Fruit fly (Drosophila melanogaster) whole organism, pupa: Measurements from ENCODE around the gene Inx2.

ENCODE experiments used
- CG10348 ChIP-seq: fragments of 200-800 bp; sonication (Bioruptor generic); IDR thresholded peaks from 2 replicates; pipeline ENCODE4 v1.3.6; 2022; ENCODE audit warnings: missing biosample characterization, missing genetic modification characterization
- CG12605 ChIP-seq: fragments of 200-800 bp; sonication (Bioruptor generic); IDR thresholded peaks from 2 replicates; pipeline ENCODE4 v1.3.6; 2022; ENCODE audit warnings: missing biosample characterization, missing genetic modification characterization
- CG13204 ChIP-seq: fragments of 200-800 bp; sonication (Bioruptor generic); optimal IDR thresholded peaks from 2 replicates; lab custom pipeline; 2018; ENCODE audit warnings: missing biosample characterization, mild to moderate bottlenecking, missing genetic modification characterization, moderate library complexity
- CG14655 ChIP-seq: fragments of 200-800 bp; sonication (Bioruptor generic); optimal IDR thresholded peaks from 3 replicates; lab custom pipeline; 2017; ENCODE audit warnings: mild to moderate bottlenecking, missing biosample characterization, missing genetic modification reagents, missing genetic modification characterization
- CG17806 ChIP-seq: fragments of 200-800 bp; sonication (Bioruptor generic); optimal IDR thresholded peaks from 2 replicates; lab custom pipeline; 2018; ENCODE audit warnings: missing biosample characterization, mild to moderate bottlenecking, missing genetic modification characterization, moderate library complexity
- CG4496 ChIP-seq: fragments of 200-800 bp; sonication (Bioruptor generic); IDR thresholded peaks from 3 replicates; pipeline ENCODE4 v1.3.6; 2022; ENCODE audit warnings: missing biosample characterization, missing genetic modification characterization
- CG8159 ChIP-seq: fragments of 200-800 bp; sonication (Bioruptor generic); optimal IDR thresholded peaks from 3 replicates; lab custom pipeline; 2018; ENCODE audit warnings: missing biosample characterization, mild to moderate bottlenecking, missing genetic modification characterization, moderate library complexity
- CG8301 ChIP-seq: fragments of 200-800 bp; sonication (Bioruptor generic); optimal IDR thresholded peaks from 2 replicates; lab custom pipeline; 2018; ENCODE audit warnings: missing biosample characterization, mild to moderate bottlenecking, missing genetic modification characterization
- CG9948 ChIP-seq: fragments of 200-800 bp; sonication (Bioruptor generic); optimal IDR thresholded peaks from 2 replicates; lab custom pipeline; 2018; ENCODE audit warnings: missing biosample characterization, mild to moderate bottlenecking, missing genetic modification characterization, moderate library complexity
- D1 ChIP-seq: fragments of 200-800 bp; sonication (Bioruptor generic); optimal IDR thresholded peaks from 2 replicates; lab custom pipeline; 2018; ENCODE audit warnings: missing biosample characterization, mild to moderate bottlenecking, missing genetic modification characterization, moderate library complexity
- Pif1A ChIP-seq: fragments of 200-800 bp; sonication (Bioruptor generic); optimal IDR thresholded peaks from 3 replicates; lab custom pipeline; 2016; ENCODE audit warnings: missing biosample characterization, missing genetic modification characterization
- Pif1B ChIP-seq: fragments of 200-800 bp; sonication (Bioruptor generic); optimal IDR thresholded peaks from 3 replicates; lab custom pipeline; 2016; ENCODE audit warnings: missing biosample characterization, missing genetic modification characterization
- Snoo ChIP-seq: fragments of 200-800 bp; sonication (Bioruptor generic); optimal IDR thresholded peaks from 3 replicates; lab custom pipeline; 2017; ENCODE audit warnings: missing biosample characterization, mild to moderate bottlenecking, missing genetic modification characterization, inconsistent platforms
- fd96Ca ChIP-seq: fragments of 200-800 bp; sonication (Bioruptor generic); IDR thresholded peaks from 3 replicates; pipeline ENCODE4 v1.3.6; 2022; ENCODE audit warnings: missing biosample characterization, missing genetic modification characterization
- gl ChIP-seq: fragments of 200-800 bp; sonication (Bioruptor generic); optimal IDR thresholded peaks from 2 replicates; lab custom pipeline; 2018; ENCODE audit warnings: missing biosample characterization, mild to moderate bottlenecking, missing genetic modification characterization

Gene Inx2

DNA sequence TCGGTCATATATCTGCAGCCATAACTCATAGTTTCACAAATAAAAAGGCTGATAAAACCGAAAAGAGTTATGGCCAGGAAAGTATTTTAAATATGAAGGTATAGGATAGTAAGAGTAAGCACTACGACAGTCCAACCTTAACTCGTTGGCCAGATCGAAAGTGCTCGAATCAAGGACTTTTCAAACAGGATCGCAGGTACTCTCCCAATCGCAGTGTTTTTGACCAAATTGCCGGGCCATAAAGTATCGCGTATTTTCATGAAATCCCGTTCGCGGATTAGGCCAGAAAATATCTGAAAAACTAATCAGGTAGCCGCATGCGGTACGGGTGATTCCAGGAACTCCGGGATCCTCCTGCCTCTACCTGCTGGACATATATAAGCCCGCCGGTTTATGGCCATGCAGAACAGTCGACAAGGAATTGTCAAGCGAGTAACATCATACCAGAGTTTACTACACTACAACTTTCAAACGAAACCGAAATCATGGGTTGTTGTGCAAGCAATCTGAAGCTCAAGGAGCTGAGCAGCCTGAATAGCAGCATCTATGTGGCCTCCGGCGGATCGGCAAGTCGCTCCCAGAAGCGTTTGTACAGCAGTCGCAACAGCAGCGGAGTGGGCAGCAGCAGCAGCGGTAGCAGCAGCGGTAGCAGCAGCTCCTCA is 41.9 kb downstream of the Inx2 start, which contains the start of gene CG14427:
Gene CG14427 (plus strand): TSS at position 399 of the 662 bp plus-strand sequence.
- TF ChIP-seq CG13204 (GFP tag; lab: Kevin White, UChicago): no peak
- no peak for TF ChIP-seq CG10348 (GFP tag; lab: Robert Waterston, UW)
- no peak for TF ChIP-seq CG9948 (tag; lab: Kevin White, UChicago)
- TF ChIP-seq CG12605: no peak
- no peak for TF ChIP-seq gl (tag; lab: Kevin White, UChicago)
- TF ChIP-seq, all 21 proteins: peak for 0

DNA sequence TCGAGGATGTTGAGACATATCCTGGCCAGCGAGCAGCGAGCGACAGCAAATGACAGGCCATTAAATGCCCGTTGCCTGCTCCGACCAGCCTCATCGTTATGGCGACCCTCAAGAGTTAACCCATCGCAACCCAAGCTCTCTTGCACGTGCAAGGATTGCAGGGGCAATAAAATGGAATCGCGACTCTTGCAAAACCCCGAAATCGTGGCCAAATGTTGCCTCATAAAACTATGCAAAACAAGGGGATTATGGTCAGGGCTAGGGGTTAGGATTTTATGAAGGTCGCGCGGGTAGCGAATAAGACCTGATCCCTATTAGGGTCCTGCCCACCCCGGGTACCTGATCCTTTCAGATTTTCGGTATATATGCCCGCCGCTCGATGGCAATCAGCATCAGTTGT is 50.6 kb downstream of the Inx2 start, which contains the start of gene nullo:
Gene nullo (plus strand): TSS at position 390 of the 400 bp plus-strand sequence.
- TF ChIP-seq CG13204 (GFP tag; lab: Kevin White, UChicago): no peak
- TF ChIP-seq CG17806 (tag; lab: Kevin White, UChicago): no peak
- no peak for TF ChIP-seq Pif1A
- TF ChIP-seq gl (tag; lab: Kevin White, UChicago): no peak
- no peak for TF ChIP-seq CG14655 (GFP tag; lab: Kevin White, UChicago)
- TF ChIP-seq CG9948 (tag; lab: Kevin White, UChicago): no peak
- no peak for TF ChIP-seq Pif1B (GFP tag; lab: Kevin White, UChicago)
- TF ChIP-seq fd96Ca (GFP tag; lab: Robert Waterston, UW): no peak
- no peak for TF ChIP-seq Snoo
- no peak for TF ChIP-seq CG4496 (GFP tag; lab: Robert Waterston, UW)
- no peak for TF ChIP-seq CG8159 (tag; lab: Kevin White, UChicago)
- TF ChIP-seq D1 (tag; lab: Kevin White, UChicago): no peak
- TF ChIP-seq CG8301 (tag; lab: Kevin White, UChicago): no peak
- no peak for TF ChIP-seq CG10348 (GFP tag; lab: Robert Waterston, UW)
